Worm (Caenorhabditis elegans): Measurements from ENCODE around the gene pag-3.

The pag-3 gene

DNA sequence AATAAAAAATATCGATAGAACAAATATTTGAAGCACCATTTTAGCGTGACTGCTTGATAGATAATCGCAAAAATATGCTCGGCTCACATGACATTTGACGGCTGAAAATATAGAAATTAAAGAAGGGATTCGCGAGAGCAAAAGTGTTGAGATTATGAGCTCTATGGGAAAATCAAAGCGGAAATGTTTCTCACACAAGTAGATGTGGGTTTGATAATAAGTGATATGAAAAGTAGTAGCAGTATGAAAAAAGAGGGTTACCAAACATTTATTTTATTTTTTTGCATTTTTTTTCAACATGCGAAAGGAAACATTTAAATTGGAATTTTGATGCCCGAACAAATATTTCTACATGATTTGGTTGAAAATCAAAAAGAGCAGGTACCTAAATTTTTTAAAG lies 36.8 kb upstream of the pag-3 start, which contains the start of gene iglr-1:
Gene iglr-1 (minus strand): TSS at position 101 of the 400 bp plus-strand sequence.
- no peak for TF ChIP-seq Y56A3A.18 (GFP tag; IDR thresholded peaks at IDR 0.05)
- TF ChIP-seq let-607 (tag; optimal IDR thresholded peaks at IDR 0.05): no peak
- no peak for TF ChIP-seq aptf-3 (GFP tag; IDR thresholded peaks at IDR 0.05)
- TF ChIP-seq sea-2 (GFP tag; IDR thresholded peaks at IDR 0.05): no peak
- no peak for TF ChIP-seq ztf-25 (GFP tag; IDR thresholded peaks at IDR 0.05)
- TF ChIP-seq him-1 (tag; optimal IDR thresholded peaks at IDR 0.05): no peak
- no peak for TF ChIP-seq egrh-3 (GFP tag; IDR thresholded peaks at IDR 0.05)
- no peak for TF ChIP-seq F23B12.7 (tag; optimal IDR thresholded peaks at IDR 0.05; ENCODE audit: insufficient read depth)
- no peak for TF ChIP-seq mel-28 (tag; optimal IDR thresholded peaks at IDR 0.05; ENCODE audit: borderline replicate concordance)
- TF ChIP-seq tbx-9 (tag; optimal IDR thresholded peaks at IDR 0.05; ENCODE audit: borderline replicate concordance): no peak
- no peak for TF ChIP-seq F33H1.4 (GFP tag; IDR thresholded peaks at IDR 0.05)
- TF ChIP-seq D2030.7 (GFP tag; IDR thresholded peaks at IDR 0.05): no peak
- TF ChIP-seq mxl-1 (tag; optimal IDR thresholded peaks at IDR 0.05): no peak
- no peak for TF ChIP-seq ccch-3 (GFP tag; optimal IDR thresholded peaks at IDR 0.05)
- TF ChIP-seq mcd-1 (GFP tag; IDR thresholded peaks at IDR 0.05): no peak

DNA sequence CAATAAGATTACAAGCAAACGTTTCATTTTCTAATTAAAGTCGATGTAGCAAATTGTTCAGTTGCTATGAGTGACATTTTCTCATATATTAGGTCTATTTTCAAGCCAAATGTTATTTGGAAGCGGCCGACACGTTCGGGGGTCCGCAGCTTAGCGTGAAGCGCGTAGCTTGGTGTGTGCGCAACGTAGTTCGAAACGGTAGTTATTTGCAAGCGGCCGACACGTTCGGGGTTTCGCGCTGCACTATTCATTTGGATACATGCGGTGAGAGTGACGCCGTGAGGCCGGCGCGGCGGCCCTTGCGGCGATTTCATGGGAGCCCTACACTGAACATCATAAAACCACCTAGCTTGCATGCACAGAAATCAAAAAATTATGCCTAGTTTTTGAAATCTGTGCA lies 33.7 kb upstream of the pag-3 start:
- TF ChIP-seq let-607 (tag; optimal IDR thresholded peaks at IDR 0.05) (no peak), attf-6 (GFP tag; IDR thresholded peaks at IDR 0.05) (no peak), D2030.7 (GFP tag; IDR thresholded peaks at IDR 0.05) (no peak), hlh-26 (GFP tag; conservative IDR thresholded peaks at IDR 0.05) (no peak), zfh-2 (GFP tag; conservative IDR thresholded peaks at IDR 0.05) (0 out of 2 replicates have a peak, but pooled peaks have one; percentile 25), die-1 (tag; optimal IDR thresholded peaks at IDR 0.05) (no peak), ceh-58 (GFP tag; IDR thresholded peaks at IDR 0.05) (no peak), mxl-1 (tag; optimal IDR thresholded peaks at IDR 0.05) (no peak), athp-1 (tag; optimal IDR thresholded peaks at IDR 0.05) (no peak), lir-1 (GFP tag; conservative IDR thresholded peaks at IDR 0.05) (no peak), fkh-3 (tag; optimal IDR thresholded peaks at IDR 0.05) (no peak), hrde-1 (tag; optimal IDR thresholded peaks at IDR 0.05; ENCODE audit: borderline replicate concordance) (no peak), mcd-1 (GFP tag; IDR thresholded peaks at IDR 0.05) (0 out of 2 replicates have a peak, but pooled peaks have one; percentile 9), Y95B8A.8 (GFP tag; IDR thresholded peaks at IDR 0.05) (no peak), Y56A3A.18 (GFP tag; IDR thresholded peaks at IDR 0.05) (no peak), F39B2.1 (GFP tag; IDR thresholded peaks at IDR 0.05) (no peak), sptf-2 (GFP tag; optimal IDR thresholded peaks at IDR 0.05) (no peak), snpc-4 (GFP tag; optimal IDR thresholded peaks at IDR 0.05) (peak; percentile 63), snpc-4 (tag; optimal IDR thresholded peaks at IDR 0.05) (peak in 2 of 4 experiments; percentile 87 to 90), F33H1.4 (GFP tag; IDR thresholded peaks at IDR 0.05) (no peak), K11D2.4 (GFP tag; IDR thresholded peaks at IDR 0.05) (no peak), ztf-26 (tag; optimal IDR thresholded peaks at IDR 0.05) (no peak), lsl-1 (GFP tag; optimal IDR thresholded peaks at IDR 0.05) (no peak), K12H6.12 (tag; optimal IDR thresholded peaks at IDR 0.05) (no peak), madf-10 (tag; optimal IDR thresholded peaks at IDR 0.05) (no peak), ekl-4 (GFP tag; IDR thresholded peaks at IDR 0.05) (no peak)

DNA sequence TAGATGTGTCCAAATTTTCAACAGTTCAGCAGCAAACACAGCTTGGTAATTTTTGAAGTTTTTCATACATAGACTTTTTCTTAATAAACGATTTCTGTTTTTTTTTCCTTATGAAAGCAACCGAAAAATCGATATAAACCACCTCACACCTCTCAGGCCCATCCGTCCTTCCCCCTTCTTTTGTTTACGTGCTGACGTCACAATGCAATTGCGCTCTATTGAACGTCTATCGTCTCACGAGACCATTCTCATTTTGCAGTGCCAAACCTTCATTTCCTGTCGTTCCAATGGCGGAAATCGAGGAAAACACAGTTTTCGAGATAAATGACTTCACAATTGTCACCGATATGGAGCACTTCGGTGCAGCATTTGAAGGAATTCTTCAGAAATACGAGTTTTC lies 28.8 kb upstream of the pag-3 start, which contains the start of gene rbg-1:
Gene rbg-1 (plus strand): TSS at position 260 of the 400 bp plus-strand sequence.
- TF ChIP-seq B0336.3 (GFP tag; IDR thresholded peaks at IDR 0.05): 0 out of 2 replicates have a peak, but pooled peaks have one; percentile 33
- TF ChIP-seq him-1 (tag; optimal IDR thresholded peaks at IDR 0.05): no peak
- TF ChIP-seq somi-1 (GFP tag; optimal IDR thresholded peaks at IDR 0.05): peak; percentile 6
- peak; percentile 60 for TF ChIP-seq K12H6.12 (tag; optimal IDR thresholded peaks at IDR 0.05)
- TF ChIP-seq nfya-2 (GFP tag; IDR thresholded peaks at IDR 0.05): no peak
- peak; percentile 77 for TF ChIP-seq ceh-27 (GFP tag; optimal IDR thresholded peaks at IDR 0.05)
- TF ChIP-seq attf-3 (GFP tag; conservative IDR thresholded peaks at IDR 0.05): no peak
- TF ChIP-seq dpff-1 (tag; optimal IDR thresholded peaks at IDR 0.05): no peak
- TF ChIP-seq ceh-58 (GFP tag; IDR thresholded peaks at IDR 0.05): no peak
- no peak for TF ChIP-seq athp-1 (tag; optimal IDR thresholded peaks at IDR 0.05)
- TF ChIP-seq B0261.1 (tag; optimal IDR thresholded peaks at IDR 0.05): no peak
- TF ChIP-seq attf-5 (GFP tag; optimal IDR thresholded peaks at IDR 0.05): peak; percentile 75
- TF ChIP-seq hrde-1 (tag; optimal IDR thresholded peaks at IDR 0.05; ENCODE audit: borderline replicate concordance): no peak
- no peak for TF ChIP-seq aptf-2 (GFP tag; conservative IDR thresholded peaks at IDR 0.05)
- no peak for TF ChIP-seq nhr-179 (tag; optimal IDR thresholded peaks at IDR 0.05)
- TF ChIP-seq madf-10 (tag; optimal IDR thresholded peaks at IDR 0.05): no peak
- TF ChIP-seq zim-3 (tag; optimal IDR thresholded peaks at IDR 0.05): no peak
